Worm (Caenorhabditis elegans) whole organism, young adult: ENCODE results near the gene tni-4.

Source experiments
- ZK185.1 ChIP-seq: sonication (generic microtip); optimal IDR thresholded peaks from 2 replicates; lab custom pipeline; 2016; ENCODE audit warnings: mild to moderate bottlenecking, missing genetic modification characterization, missing compliant biosample characterization; ENCODE audit not compliant: poor library complexity, severe bottlenecking
- ceh-27 ChIP-seq: fragments of 200-800 bp; sonication (Bioruptor generic); optimal IDR thresholded peaks from 2 replicates; lab custom pipeline; 2018; ENCODE audit warnings: mild to moderate bottlenecking, missing genetic modification characterization, moderate library complexity, missing compliant biosample characterization
- pha-4 ChIP-seq: fragments of 150-350 bp; sonication (generic microtip); optimal IDR thresholded peaks from 2 replicates; lab custom pipeline; 2014; ENCODE audit warnings: missing biosample characterization, missing genetic modification reagents, missing genetic modification characterization
- sdz-38 ChIP-seq: sonication (generic microtip); optimal IDR thresholded peaks from 2 replicates; lab custom pipeline; 2016; ENCODE audit warnings: missing genotype, missing genetic modification characterization, missing compliant biosample characterization
- snpc-1.3 ChIP-seq: sonication (generic microtip); optimal IDR thresholded peaks from 2 replicates; lab custom pipeline; 2017; ENCODE audit warnings: missing genetic modification characterization, mild to moderate bottlenecking, missing compliant biosample characterization, antibody characterized with exemption, moderate library complexity, missing genotype, missing genetic modification reagents; ENCODE audit not compliant: insufficient read depth
- tbp1 ChIP-seq: fragments of 200-800 bp; sonication (Bioruptor generic); optimal IDR thresholded peaks from 2 replicates; lab custom pipeline; 2018; ENCODE audit warnings: mild to moderate bottlenecking, missing genetic modification characterization, missing compliant biosample characterization
- unc-62 ChIP-seq: fragments of 150-350 bp; optimal IDR thresholded peaks from 2 replicates; lab custom pipeline; 2014; ENCODE audit warnings: missing biosample characterization, missing genetic modification reagents, missing genetic modification characterization
- ztf-26 ChIP-seq: sonication (generic microtip); optimal IDR thresholded peaks from 2 replicates; lab custom pipeline; 2017; ENCODE audit warnings: missing genetic modification characterization, missing compliant biosample characterization

ce11 chrIV:5202575-5202974, 1.8 kb upstream of the tni-4 start:
- TF ChIP-seq ceh-27 (no peak), pha-4 (tag; lab: Kevin White, UChicago) (no peak), tbp1 (GFP tag; lab: Kevin White, UChicago) (no peak), unc-62 (no peak), snpc-1.3 (no peak), ZK185.1 (tag; lab: Kevin White, UChicago) (no peak), ztf-26 (tag; lab: Kevin White, UChicago) (no peak), sdz-38 (no peak)
